Worm (Caenorhabditis elegans) whole organism, late embryonic: ENCODE measurements around the gene srh-298.

Experiments
- pqm-1 ChIP-seq: sonication (generic microtip); optimal IDR thresholded peaks from 2 replicates; lab custom pipeline; 2016; ENCODE audit warnings: missing genetic modification characterization, missing compliant biosample characterization
- tbx-2 ChIP-seq: sonication (generic microtip); optimal IDR thresholded peaks from 2 replicates; lab custom pipeline; 2016; ENCODE audit warnings: missing genetic modification characterization, missing compliant biosample characterization

- TF ChIP-seq tbx-2 (no peak), pqm-1 (tag; lab: Kevin White, UChicago) (no peak)
Observed at ce11 chrV:17844106-17844505, 25.4 kb downstream of the srh-298 start, which contains the start of gene srh-286.
